Fruit fly (Drosophila melanogaster): ENCODE results near the gene Mob2.

Mob2 gene

DNA sequence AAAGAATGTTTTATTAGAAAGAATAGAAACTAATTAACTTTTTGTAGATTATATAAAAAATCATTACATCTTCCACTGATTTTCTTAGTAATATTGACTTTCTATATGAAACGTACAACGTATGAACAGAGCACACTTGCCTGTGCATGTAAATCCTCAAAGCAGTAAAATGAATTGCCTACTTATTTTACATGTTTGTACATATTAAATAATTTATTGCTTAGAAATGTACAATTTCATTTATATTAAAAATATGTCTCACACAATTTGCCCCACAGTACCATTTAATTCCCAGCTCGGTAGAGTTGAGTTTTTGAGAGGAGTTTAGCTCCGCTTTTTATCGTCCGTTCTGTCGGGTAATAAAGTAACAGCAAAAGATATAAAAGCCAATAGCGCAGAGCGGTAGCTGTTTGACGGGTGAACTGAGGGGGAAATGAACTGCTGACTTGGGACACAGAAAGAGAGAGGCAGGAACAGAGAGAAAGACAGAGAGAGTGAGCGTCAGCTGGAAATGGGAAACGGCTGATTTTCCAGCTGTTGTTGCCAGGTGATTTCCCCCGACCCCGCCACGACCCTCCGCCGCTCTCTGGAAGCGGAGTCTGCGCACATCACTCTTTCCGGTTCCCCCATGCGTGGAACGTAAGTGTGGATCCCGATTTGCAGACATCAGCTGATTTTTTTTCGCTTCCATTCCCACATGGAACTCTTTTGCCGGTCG lies 68.8 kb downstream of the Mob2 start (continued):
- TF ChIP-seq pfk (GFP tag; optimal IDR thresholded peaks at IDR 0.05) (peak; percentile 62), HHEX (GFP tag; optimal IDR thresholded peaks at IDR 0.05) (peak; percentile 51), Doc3 (GFP tag; IDR thresholded peaks at IDR 0.05; ENCODE audit: partially characterized antibody) (peak; percentile 14; the same call in 1 of the 3 replicates), zen (tag; optimal IDR thresholded peaks at IDR 0.05) (no peak), chinmo (GFP tag; IDR thresholded peaks at IDR 0.05; ENCODE audit: partially characterized antibody) (peak; percentile 78; the same call in 2 of the 4 replicates), ato (GFP tag; IDR thresholded peaks at IDR 0.05; ENCODE audit: partially characterized antibody) (no peak), CoRest (tag; optimal IDR thresholded peaks at IDR 0.05) (no peak), crol (GFP tag; IDR thresholded peaks at IDR 0.05) (peak; percentile 96), hbn (GFP tag; IDR thresholded peaks at IDR 0.05; ENCODE audit: partially characterized antibody) (0 out of 2 replicates have a peak, but pooled peaks have one; percentile 14), Med (GFP tag) (peak; percentile 76), hkb (optimal IDR thresholded peaks at IDR 0.05) (no peak), hkb (GFP tag; IDR thresholded peaks at IDR 0.05) (peak; percentile 22; the same call in 1 of the 2 replicates), Dll (GFP tag; IDR thresholded peaks at IDR 0.05; ENCODE audit: partially characterized antibody) (peak; percentile 57; the same call in 3 of the 4 replicates), CG17912 (GFP tag; optimal IDR thresholded peaks at IDR 0.05) (peak; percentile 49), sd (tag; optimal IDR thresholded peaks at IDR 0.05) (no peak)

DNA sequence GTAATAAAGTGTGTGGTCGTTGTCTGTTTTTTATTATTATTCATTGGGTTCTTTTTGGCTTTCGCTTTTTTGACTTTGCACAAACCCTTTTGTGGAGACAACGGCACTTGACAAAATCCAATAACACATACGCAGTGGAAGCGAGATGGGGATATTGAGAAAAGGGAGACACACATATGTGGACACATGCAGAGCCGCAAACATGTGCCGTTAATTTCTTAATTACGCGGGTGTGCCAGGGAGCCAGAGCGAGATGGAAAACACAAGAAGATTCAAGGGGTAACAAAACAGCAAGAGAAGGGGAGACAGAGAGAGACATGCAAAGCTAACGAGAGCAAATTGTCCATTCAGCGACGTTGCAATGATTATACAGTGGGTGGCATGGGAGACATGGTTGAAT lies 69.6 kb downstream of the Mob2 start:
- peak; percentile 52 for TF ChIP-seq Blimp-1 (GFP tag; optimal IDR thresholded peaks at IDR 0.05)
- TF ChIP-seq dm (GFP tag; optimal IDR thresholded peaks at IDR 0.05), result peak; percentile 0
- TF ChIP-seq Trl (optimal IDR thresholded peaks at IDR 0.05), result peak; percentile 4 to 19
- no peak for TF ChIP-seq Trl (GFP tag; optimal IDR thresholded peaks at IDR 0.05)
- peak; percentile 27 for TF ChIP-seq abd-A (tag; optimal IDR thresholded peaks at IDR 0.05)
- TF ChIP-seq tx (GFP tag; optimal IDR thresholded peaks at IDR 0.05), result peak; percentile 34
- TF ChIP-seq CG18599 (GFP tag; optimal IDR thresholded peaks at IDR 0.05), result peak; percentile 1
- peak; percentile 21 for TF ChIP-seq CG7786 (GFP tag; optimal IDR thresholded peaks at IDR 0.05)
- 0 out of 2 replicates have a peak, but pooled peaks have one; percentile 15 for TF ChIP-seq al (GFP tag; IDR thresholded peaks at IDR 0.05)
- TF ChIP-seq tna (GFP tag; IDR thresholded peaks at IDR 0.05; ENCODE audit: partially characterized antibody), result peak; percentile 31; the same call in 1 of the 2 replicates
- peak; percentile 13 for TF ChIP-seq p53 (GFP tag; optimal IDR thresholded peaks at IDR 0.05)
- peak; percentile 73; the same call in 1 of the 2 replicates for TF ChIP-seq crol (GFP tag; IDR thresholded peaks at IDR 0.05)
- peak; percentile 4 for TF ChIP-seq btn (GFP tag; optimal IDR thresholded peaks at IDR 0.05)
- 0 out of 3 replicates have a peak, but pooled peaks have one; percentile 7 for TF ChIP-seq gce (GFP tag; IDR thresholded peaks at IDR 0.05)
- no peak for TF ChIP-seq danr (GFP tag; IDR thresholded peaks at IDR 0.05)
- peak; percentile 17 for TF ChIP-seq sug (tag; optimal IDR thresholded peaks at IDR 0.05)
- TF ChIP-seq cwo (GFP tag; optimal IDR thresholded peaks at IDR 0.05), result peak; percentile 3
- TF ChIP-seq twi (tag; optimal IDR thresholded peaks at IDR 0.05), result peak; percentile 96
- no peak for TF ChIP-seq wdn (GFP tag; IDR thresholded peaks at IDR 0.05)
- no peak for TF ChIP-seq Antp (GFP tag; optimal IDR thresholded peaks at IDR 0.05)
- peak; percentile 17 for TF ChIP-seq zen (tag; optimal IDR thresholded peaks at IDR 0.05)
- no peak for TF ChIP-seq CG15073 (GFP tag; optimal IDR thresholded peaks at IDR 0.05)
- 0 out of 2 replicates have a peak, but pooled peaks have one; percentile 24 for TF ChIP-seq ara (GFP tag; IDR thresholded peaks at IDR 0.05)
- peak; percentile 65; the same call in 1 of the 2 replicates for TF ChIP-seq CG10321 (GFP tag; IDR thresholded peaks at IDR 0.05)
- peak in 1 of 2 experiments; percentile 0 for TF ChIP-seq dpn (GFP tag; optimal IDR thresholded peaks at IDR 0.05)
- peak; percentile 38 for TF ChIP-seq pros (GFP tag; optimal IDR thresholded peaks at IDR 0.05)
- peak; percentile 30 for TF ChIP-seq mirr (GFP tag; optimal IDR thresholded peaks at IDR 0.05)
- no peak for TF ChIP-seq CG18764 (GFP tag; optimal IDR thresholded peaks at IDR 0.05)
- TF ChIP-seq CG1647 (GFP tag; optimal IDR thresholded peaks at IDR 0.05), result peak; percentile 38
- TF ChIP-seq B-H1 (GFP tag; IDR thresholded peaks at IDR 0.05), result no peak
- peak; percentile 9 for TF ChIP-seq repo (GFP tag; optimal IDR thresholded peaks at IDR 0.05)
- TF ChIP-seq row (GFP tag; IDR thresholded peaks at IDR 0.05), result 0 out of 3 replicates have a peak, but pooled peaks have one; percentile 14
- TF ChIP-seq CG3847 (GFP tag; IDR thresholded peaks at IDR 0.05), result 0 out of 2 replicates have a peak, but pooled peaks have one; percentile 21
- TF ChIP-seq C15 (GFP tag; IDR thresholded peaks at IDR 0.05), result no peak
- no peak for TF ChIP-seq crc (GFP tag; optimal IDR thresholded peaks at IDR 0.05)

Measured in whole organism, embryonic.